Worm (Caenorhabditis elegans): Measurements from ENCODE around the gene ilys-2.

DNA sequence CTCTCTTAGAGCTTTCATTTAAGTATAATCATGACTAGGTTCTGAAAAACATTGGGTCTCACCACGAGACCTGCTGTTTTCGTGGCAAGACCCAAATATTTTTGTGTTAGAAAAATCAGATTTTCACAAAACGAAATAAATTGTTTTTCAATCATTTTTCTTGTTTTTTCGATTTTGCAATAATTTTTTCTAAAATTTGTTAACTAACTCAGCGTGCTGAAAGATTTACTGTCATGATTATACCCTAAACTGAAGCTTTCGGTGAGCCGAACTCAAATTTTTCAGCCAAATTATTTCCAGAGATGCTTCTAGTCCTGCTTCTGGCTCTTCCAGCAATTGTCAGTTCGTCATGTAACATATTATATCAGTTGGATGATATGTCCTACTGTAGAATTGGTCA is 14.5 kb downstream of the ilys-2 start, which contains the start of gene Y69A2AL.2:
- TF ChIP-seq pqm-1 (tag; optimal IDR thresholded peaks at IDR 0.05) = no peak
- TF ChIP-seq lim-7 (GFP tag; IDR thresholded peaks at IDR 0.05) = no peak
- no peak for TF ChIP-seq vab-7 (GFP tag; IDR thresholded peaks at IDR 0.05)
- no peak for TF ChIP-seq daf-16 (GFP tag; optimal IDR thresholded peaks at IDR 0.05)
- TF ChIP-seq daf-16 (tag; optimal IDR thresholded peaks at IDR 0.05) = no peak
- TF ChIP-seq unc-130 (GFP tag; optimal IDR thresholded peaks at IDR 0.05) = no peak
- TF ChIP-seq fos-1 (tag; optimal IDR thresholded peaks at IDR 0.05) = no peak
- no peak for TF ChIP-seq lin-38 (GFP tag; IDR thresholded peaks at IDR 0.05)
- no peak for TF ChIP-seq zag-1 (tag; optimal IDR thresholded peaks at IDR 0.05)

Data from whole organism, L4 larva.